Worm (Caenorhabditis elegans): Measurements from ENCODE around the gene btb-10.
"Not testable (repeated sequence)": the region's sequence is repeated elsewhere in the genome, so short reads cannot be mapped to it uniquely, and the experiment has no call there.

btb-10 gene

DNA sequence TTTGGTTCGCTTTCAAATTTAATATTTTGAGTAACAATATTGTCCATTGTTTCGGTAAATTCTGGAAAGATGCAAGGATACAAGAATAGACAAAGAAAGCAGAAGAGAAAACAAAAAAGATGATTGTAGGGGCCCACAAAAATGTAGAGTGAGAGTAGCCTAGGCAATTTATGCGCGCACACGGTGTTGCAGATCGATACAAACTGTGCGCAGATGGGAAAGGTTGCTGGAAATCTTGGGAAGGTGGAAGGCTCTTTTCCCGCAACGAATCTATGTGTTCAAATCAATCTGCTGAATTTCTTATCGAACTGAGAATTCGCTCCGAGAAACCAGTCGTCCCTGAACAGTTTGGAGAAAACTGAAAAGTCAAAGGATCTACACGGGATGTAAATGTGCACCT is at the start of gene btb-10:
TSS of gene btb-10 (minus strand) at position 101 of the 400 bp plus-strand sequence.
- not testable (repeated sequence) for TF ChIP-seq cog-1 (tag; optimal IDR thresholded peaks at IDR 0.05); med-1 (GFP tag; optimal IDR thresholded peaks at IDR 0.05; ENCODE audit: insufficient read depth); flt-1 (GFP tag; IDR thresholded peaks at IDR 0.05)

- no peak for TF ChIP-seq ztf-23 (GFP tag; IDR thresholded peaks at IDR 0.05)
- no peak for TF ChIP-seq med-1 (GFP tag; optimal IDR thresholded peaks at IDR 0.05; ENCODE audit: insufficient read depth)
- TF ChIP-seq tab-1 (GFP tag; IDR thresholded peaks at IDR 0.05), result no peak
- TF ChIP-seq klf-2 (GFP tag; conservative IDR thresholded peaks at IDR 0.05), result no peak
Observed at ce11 chrII:1106914-1107597, 46.5 kb upstream of the btb-10 start, which contains the start of gene col-40. col-40 (minus strand) TSS chrII:1106964.

DNA sequence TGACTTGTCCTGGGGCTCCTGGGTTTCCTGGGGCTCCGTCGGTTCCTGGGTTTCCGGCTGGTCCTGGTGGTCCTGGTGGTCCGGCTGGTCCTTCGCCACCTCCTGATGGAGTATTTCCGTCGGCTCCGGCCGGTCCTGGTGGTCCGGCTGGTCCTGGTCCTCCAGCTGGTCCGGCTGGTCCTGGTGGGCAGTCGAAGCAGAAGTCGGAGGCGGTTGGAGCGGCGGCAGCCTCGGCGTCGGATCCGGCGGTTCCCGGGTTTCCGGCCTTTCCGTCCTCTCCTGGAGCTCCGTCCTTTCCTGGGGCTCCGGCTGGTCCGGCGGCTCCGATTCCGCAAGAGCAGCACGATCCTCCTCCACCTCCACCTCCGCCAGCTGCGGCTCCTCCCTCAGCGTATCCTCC is 44.7 kb upstream of the btb-10 start:
- no peak for TF ChIP-seq klf-2 (GFP tag; conservative IDR thresholded peaks at IDR 0.05)
- TF ChIP-seq ztf-23 (GFP tag; IDR thresholded peaks at IDR 0.05), result no peak
- no peak for TF ChIP-seq ztf-29 (GFP tag; IDR thresholded peaks at IDR 0.05)
- TF ChIP-seq med-1 (GFP tag; optimal IDR thresholded peaks at IDR 0.05; ENCODE audit: insufficient read depth), result no peak
- TF ChIP-seq T22C8.4 (GFP tag; IDR thresholded peaks at IDR 0.05), result no peak
- TF ChIP-seq flt-1 (GFP tag; IDR thresholded peaks at IDR 0.05), result no peak

DNA sequence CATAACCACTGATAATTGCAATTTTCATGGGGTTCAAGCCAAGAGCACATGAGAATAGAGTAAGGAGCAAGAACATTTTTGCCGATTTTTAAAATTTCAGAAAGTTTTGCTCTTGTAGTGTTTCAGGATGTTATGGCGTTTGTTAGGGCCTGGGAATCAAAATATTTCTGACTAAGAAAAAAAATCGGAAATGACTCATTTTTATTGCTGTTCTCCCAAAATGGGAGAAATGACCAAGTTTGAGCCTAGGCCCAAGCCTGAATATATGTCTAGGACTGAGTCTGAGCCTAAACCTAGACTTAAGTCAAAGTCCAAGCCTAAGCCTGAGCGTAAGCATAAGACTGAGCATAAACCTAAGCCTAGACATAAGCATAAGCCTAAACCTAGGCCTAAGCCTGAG is 43.8 kb upstream of the btb-10 start, which contains the start of gene T13B5.9:
TSS of gene T13B5.9 (minus strand) at position 101 of the 400 bp plus-strand sequence.
- TF ChIP-seq med-1 (GFP tag; optimal IDR thresholded peaks at IDR 0.05; ENCODE audit: insufficient read depth) (no peak), ztf-29 (GFP tag; IDR thresholded peaks at IDR 0.05) (no peak), tab-1 (GFP tag; IDR thresholded peaks at IDR 0.05) (no peak), ref-1 (GFP tag; conservative IDR thresholded peaks at IDR 0.05) (no peak)

DNA sequence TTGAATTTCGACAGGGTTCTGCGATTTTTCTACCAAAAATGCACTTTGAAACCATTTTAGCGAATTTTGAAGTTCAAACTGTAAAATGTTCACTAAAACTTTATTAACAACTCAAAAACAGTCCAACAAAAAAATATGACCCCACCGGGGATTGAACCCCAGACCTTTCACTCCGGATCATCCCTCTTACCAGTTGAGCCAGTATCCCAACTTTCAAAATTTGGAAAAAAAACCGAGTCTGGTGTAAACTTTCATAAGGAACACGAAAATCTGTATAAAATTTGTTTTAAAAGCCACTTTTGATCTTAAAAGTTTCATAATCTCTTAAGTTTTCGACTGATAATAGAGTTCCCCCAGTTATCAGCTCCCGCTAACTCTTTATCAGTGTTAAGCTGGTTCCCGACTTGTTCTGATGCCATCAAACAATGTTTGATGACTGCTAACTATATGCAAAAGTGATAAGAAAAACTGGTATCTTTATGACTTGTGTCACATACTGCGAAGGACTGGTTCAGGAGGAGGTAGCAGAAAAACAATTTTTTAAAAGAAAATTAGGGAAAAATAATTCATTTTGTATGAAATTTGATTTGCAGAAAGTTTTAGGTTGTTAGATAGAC is 43.0 kb upstream of the btb-10 start:
- TF ChIP-seq med-1 (GFP tag; optimal IDR thresholded peaks at IDR 0.05; ENCODE audit: insufficient read depth) (no peak), ztf-29 (GFP tag; IDR thresholded peaks at IDR 0.05) (no peak), T22C8.4 (GFP tag; IDR thresholded peaks at IDR 0.05) (no peak), ztf-23 (GFP tag; IDR thresholded peaks at IDR 0.05) (no peak), klf-2 (GFP tag; conservative IDR thresholded peaks at IDR 0.05) (no peak), tab-1 (GFP tag; IDR thresholded peaks at IDR 0.05) (no peak), cog-1 (tag; optimal IDR thresholded peaks at IDR 0.05) (no peak), ref-1 (GFP tag; conservative IDR thresholded peaks at IDR 0.05) (no peak), flt-1 (GFP tag; IDR thresholded peaks at IDR 0.05) (no peak)

ce11 chrII:1102209-1102608 is 41.6 kb upstream of the btb-10 start:
- no peak for TF ChIP-seq flt-1 (GFP tag; IDR thresholded peaks at IDR 0.05)
- TF ChIP-seq ztf-29 (GFP tag; IDR thresholded peaks at IDR 0.05), result no peak
- no peak for TF ChIP-seq cog-1 (tag; optimal IDR thresholded peaks at IDR 0.05)
- no peak for TF ChIP-seq ref-1 (GFP tag; conservative IDR thresholded peaks at IDR 0.05)
- TF ChIP-seq klf-2 (GFP tag; conservative IDR thresholded peaks at IDR 0.05), result no peak
- no peak for TF ChIP-seq T22C8.4 (GFP tag; IDR thresholded peaks at IDR 0.05)
- no peak for TF ChIP-seq med-1 (GFP tag; optimal IDR thresholded peaks at IDR 0.05; ENCODE audit: insufficient read depth)
- no peak for TF ChIP-seq tab-1 (GFP tag; IDR thresholded peaks at IDR 0.05)
- TF ChIP-seq ztf-23 (GFP tag; IDR thresholded peaks at IDR 0.05), result no peak

DNA sequence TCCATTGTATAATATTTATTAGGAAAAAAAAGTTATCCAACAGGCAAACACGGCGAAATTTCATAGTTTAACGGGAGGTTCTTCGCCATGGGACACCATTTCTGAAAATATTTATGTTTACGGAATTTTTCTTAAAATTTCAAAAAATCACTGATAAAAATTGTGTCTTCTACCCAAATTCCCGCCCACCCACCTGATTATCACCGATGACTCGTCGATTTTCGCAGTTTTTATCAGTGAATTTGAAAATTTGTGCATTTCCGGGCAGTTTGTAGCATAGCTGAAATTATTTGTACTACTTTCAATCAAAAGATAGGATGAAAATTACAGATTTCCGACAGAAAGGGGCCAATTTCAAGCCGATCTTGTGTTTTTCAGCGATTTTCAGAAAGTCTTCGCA is 40.8 kb upstream of the btb-10 start:
- TF ChIP-seq ref-1 (GFP tag; conservative IDR thresholded peaks at IDR 0.05), result no peak
- no peak for TF ChIP-seq klf-2 (GFP tag; conservative IDR thresholded peaks at IDR 0.05)
- TF ChIP-seq cog-1 (tag; optimal IDR thresholded peaks at IDR 0.05), result no peak
- no peak for TF ChIP-seq T22C8.4 (GFP tag; IDR thresholded peaks at IDR 0.05)
- TF ChIP-seq flt-1 (GFP tag; IDR thresholded peaks at IDR 0.05), result no peak
- TF ChIP-seq ztf-23 (GFP tag; IDR thresholded peaks at IDR 0.05), result no peak
- no peak for TF ChIP-seq tab-1 (GFP tag; IDR thresholded peaks at IDR 0.05)

ce11 chrII:1100719-1101118 is 40.1 kb upstream of the btb-10 start, which contains the start of gene pho-14:
pho-14 (minus strand) TSS chrII:1100819.
- no peak for TF ChIP-seq tab-1 (GFP tag; IDR thresholded peaks at IDR 0.05)
- no peak for TF ChIP-seq flt-1 (GFP tag; IDR thresholded peaks at IDR 0.05)
- TF ChIP-seq ref-1 (GFP tag; conservative IDR thresholded peaks at IDR 0.05), result no peak
- TF ChIP-seq ztf-23 (GFP tag; IDR thresholded peaks at IDR 0.05), result no peak
- no peak for TF ChIP-seq cog-1 (tag; optimal IDR thresholded peaks at IDR 0.05)
- TF ChIP-seq klf-2 (GFP tag; conservative IDR thresholded peaks at IDR 0.05), result no peak
- no peak for TF ChIP-seq med-1 (GFP tag; optimal IDR thresholded peaks at IDR 0.05; ENCODE audit: insufficient read depth)
- no peak for TF ChIP-seq T22C8.4 (GFP tag; IDR thresholded peaks at IDR 0.05)
- TF ChIP-seq ztf-29 (GFP tag; IDR thresholded peaks at IDR 0.05), result no peak

DNA sequence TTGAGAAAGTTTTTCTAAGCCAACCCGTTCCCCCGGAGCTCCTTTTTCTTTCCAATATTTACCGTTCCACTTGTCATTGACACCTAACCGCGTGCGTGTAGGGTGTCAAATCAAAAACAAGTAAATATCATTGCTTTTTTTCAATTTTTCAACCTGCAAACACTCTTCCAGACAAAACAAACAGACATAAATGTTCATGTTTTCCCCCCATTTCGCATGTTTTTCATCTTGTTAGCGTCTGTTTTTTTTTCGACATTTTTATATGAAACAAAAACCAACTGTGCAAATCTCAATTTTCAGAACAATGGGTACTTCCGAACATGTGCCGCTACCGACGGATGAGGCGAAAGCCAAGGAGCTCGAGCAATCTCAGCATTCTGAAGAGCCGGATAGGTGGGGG is 31.1 kb upstream of the btb-10 start, which contains the start of gene snf-3:
TSS of gene snf-3 (plus strand) at position 301 of the 400 bp plus-strand sequence.
- TF ChIP-seq ztf-29 (GFP tag; IDR thresholded peaks at IDR 0.05), result no peak
- TF ChIP-seq cog-1 (tag; optimal IDR thresholded peaks at IDR 0.05), result no peak
- TF ChIP-seq klf-2 (GFP tag; conservative IDR thresholded peaks at IDR 0.05), result no peak
- TF ChIP-seq tab-1 (GFP tag; IDR thresholded peaks at IDR 0.05), result no peak
- TF ChIP-seq ref-1 (GFP tag; conservative IDR thresholded peaks at IDR 0.05), result no peak
- TF ChIP-seq med-1 (GFP tag; optimal IDR thresholded peaks at IDR 0.05; ENCODE audit: insufficient read depth), result no peak
- TF ChIP-seq ztf-23 (GFP tag; IDR thresholded peaks at IDR 0.05), result no peak
- no peak for TF ChIP-seq flt-1 (GFP tag; IDR thresholded peaks at IDR 0.05)
- TF ChIP-seq T22C8.4 (GFP tag; IDR thresholded peaks at IDR 0.05), result no peak

DNA sequence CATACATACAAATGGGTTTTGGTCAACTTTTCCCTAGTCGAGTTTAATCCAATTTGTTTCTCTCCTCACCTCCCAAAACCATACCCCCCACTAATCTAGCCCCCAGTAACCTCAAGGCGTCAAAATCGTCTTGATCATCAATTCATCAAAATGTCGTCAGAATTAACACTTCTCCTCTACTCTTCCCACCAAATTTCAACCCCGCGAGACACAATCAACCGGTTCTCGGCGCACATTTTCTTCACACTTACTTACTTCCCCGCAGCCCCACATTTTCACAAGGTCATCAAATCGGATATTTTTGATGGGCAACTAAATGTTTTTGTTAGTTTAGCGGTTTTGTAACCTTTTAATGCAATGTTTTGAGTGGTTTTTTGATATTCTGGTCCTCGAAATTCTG is 30.1 kb upstream of the btb-10 start:
- TF ChIP-seq ztf-23 (GFP tag; IDR thresholded peaks at IDR 0.05) (no peak), med-1 (GFP tag; optimal IDR thresholded peaks at IDR 0.05; ENCODE audit: insufficient read depth) (no peak), cog-1 (tag; optimal IDR thresholded peaks at IDR 0.05) (no peak), klf-2 (GFP tag; conservative IDR thresholded peaks at IDR 0.05) (no peak), flt-1 (GFP tag; IDR thresholded peaks at IDR 0.05) (no peak), tab-1 (GFP tag; IDR thresholded peaks at IDR 0.05) (no peak), ref-1 (GFP tag; conservative IDR thresholded peaks at IDR 0.05) (no peak), ztf-29 (GFP tag; IDR thresholded peaks at IDR 0.05) (no peak), T22C8.4 (GFP tag; IDR thresholded peaks at IDR 0.05) (no peak)

Measured in whole organism, midembryonic.